Fruit fly (Drosophila melanogaster) whole organism, larva: ENCODE measurements around the gene fz2.

Experiments used
- noc ChIP-seq: fragments of 200-800 bp; sonication (Bioruptor generic); optimal IDR thresholded peaks from 3 replicates; lab custom pipeline; 2019; ENCODE audit warnings: missing biosample characterization, mild to moderate bottlenecking, missing genetic modification characterization, moderate library complexity

fz2 gene

dm6 chr3L:19251643-19252042 is 16.5 kb upstream of the fz2 start:
- no peak for TF ChIP-seq noc

- no peak for TF ChIP-seq noc
Observed at dm6 chr3L:19237780-19238179, 2.6 kb upstream of the fz2 start.

dm6 chr3L:19236554-19236953 is 1.4 kb upstream of the fz2 start:
- no peak for TF ChIP-seq noc

dm6 chr3L:19236060-19236459 is 887 bp upstream of the fz2 start, which contains the start of gene CG33647:
Gene CG33647 (plus strand): TSS chr3L:19236360.
- no peak for TF ChIP-seq noc

dm6 chr3L:19233798-19234781 is 1.1 kb downstream of the fz2 start:
- no peak for TF ChIP-seq noc

dm6 chr3L:19231608-19232007 is 3.6 kb downstream of the fz2 start:
- TF ChIP-seq noc, result no peak

dm6 chr3L:19230801-19231547 is 4.2 kb downstream of the fz2 start:
- TF ChIP-seq noc, result no peak

dm6 chr3L:19229491-19229890 is 5.7 kb downstream of the fz2 start:
- no peak for TF ChIP-seq noc

dm6 chr3L:19228857-19229398 is 6.2 kb downstream of the fz2 start:
- no peak for TF ChIP-seq noc

dm6 chr3L:19228371-19228817 is 6.8 kb downstream of the fz2 start:
- TF ChIP-seq noc, result no peak

dm6 chr3L:19225687-19226086 is 9.5 kb downstream of the fz2 start:
- TF ChIP-seq noc, result no peak

dm6 chr3L:19221455-19221854 is 13.7 kb downstream of the fz2 start:
- no peak for TF ChIP-seq noc

- no peak for TF ChIP-seq noc
Observed at dm6 chr3L:19216377-19216776, 18.8 kb downstream of the fz2 start.

dm6 chr3L:19214223-19214622 is 20.9 kb downstream of the fz2 start:
- no peak for TF ChIP-seq noc

dm6 chr3L:19205764-19206163 is 29.4 kb downstream of the fz2 start:
- TF ChIP-seq noc, result no peak

dm6 chr3L:19204402-19204801 is 30.8 kb downstream of the fz2 start:
- TF ChIP-seq noc, result no peak

- no peak for TF ChIP-seq noc
Observed at dm6 chr3L:19202116-19202515, 33.1 kb downstream of the fz2 start.
